Fruit fly (Drosophila melanogaster) whole organism, embryonic: ENCODE measurements around the gene CG46059.

Experiments
- Atf3 ChIP-seq: fragments of 200-800 bp; sonication (Bioruptor generic); optimal IDR thresholded peaks from 3 replicates; lab custom pipeline; 2016; ENCODE audit warnings: missing biosample characterization, missing genetic modification characterization
- Bdp1 ChIP-seq: fragments of 200-800 bp; sonication (Bioruptor generic); optimal IDR thresholded peaks from 3 replicates; lab custom pipeline; 2016; ENCODE audit warnings: missing biosample characterization, missing genetic modification characterization
- Blimp-1 ChIP-seq: fragments of 200-800 bp; sonication (Bioruptor generic); optimal IDR thresholded peaks from 3 replicates; lab custom pipeline; 2018; ENCODE audit warnings: missing biosample characterization, missing genetic modification characterization, mild to moderate bottlenecking, moderate library complexity, missing genetic modification reagents
- CG10462 ChIP-seq: fragments of 200-800 bp; sonication (Bioruptor generic); optimal IDR thresholded peaks from 2 replicates; lab custom pipeline; 2016; ENCODE audit warnings: missing biosample characterization, missing genetic modification characterization
- CG10565 ChIP-seq: fragments of 200-800 bp; sonication (Bioruptor generic); optimal IDR thresholded peaks from 3 replicates; lab custom pipeline; 2016; ENCODE audit warnings: missing biosample characterization, mild to moderate bottlenecking, missing genetic modification characterization
- CG1233 ChIP-seq: fragments of 200-800 bp; sonication (Bioruptor generic); optimal IDR thresholded peaks from 4 replicates; lab custom pipeline; 2018; ENCODE audit warnings: missing biosample characterization, mild to moderate bottlenecking, missing genetic modification characterization
- CG12659 ChIP-seq: fragments of 200-800 bp; sonication (Bioruptor generic); optimal IDR thresholded peaks from 3 replicates; lab custom pipeline; 2017; ENCODE audit warnings: mild to moderate bottlenecking, missing biosample characterization, missing genetic modification reagents, missing genetic modification characterization
- CG14667 ChIP-seq: fragments of 200-800 bp; sonication (Bioruptor generic); IDR thresholded peaks from 2 replicates; pipeline ENCODE4 v1.3.6; 2022; ENCODE audit warnings: missing biosample characterization, missing genetic modification characterization
- CG1603 ChIP-seq: fragments of 200-800 bp; sonication (Bioruptor generic); optimal IDR thresholded peaks from 2 replicates; lab custom pipeline; 2019; ENCODE audit warnings: missing biosample characterization, mild to moderate bottlenecking, missing genetic modification characterization, moderate library complexity
- CG1647 ChIP-seq: fragments of 200-800 bp; sonication (Bioruptor generic); optimal IDR thresholded peaks from 3 replicates; lab custom pipeline; 2016; ENCODE audit warnings: missing biosample characterization, missing genetic modification characterization
- CG1792 ChIP-seq: fragments of 200-800 bp; sonication (Bioruptor generic); optimal IDR thresholded peaks from 2 replicates; lab custom pipeline; 2016; ENCODE audit warnings: missing biosample characterization, missing genetic modification characterization
- CG18011 ChIP-seq: fragments of 200-800 bp; sonication (Bioruptor generic); optimal IDR thresholded peaks from 2 replicates; lab custom pipeline; 2017; ENCODE audit warnings: missing biosample characterization, missing genetic modification characterization, mild to moderate bottlenecking, moderate library complexity, missing genotype
- CG18476 ChIP-seq: fragments of 200-800 bp; sonication (Bioruptor generic); optimal IDR thresholded peaks from 2 replicates; lab custom pipeline; 2016; ENCODE audit warnings: missing biosample characterization, mild to moderate bottlenecking, missing genetic modification characterization
- CG30403 ChIP-seq: fragments of 200-800 bp; sonication (Bioruptor generic); optimal IDR thresholded peaks from 3 replicates; lab custom pipeline; 2016; ENCODE audit warnings: missing biosample characterization, missing genetic modification characterization
- CG31224 ChIP-seq: fragments of 200-800 bp; sonication (Bioruptor generic); IDR thresholded peaks from 2 replicates; pipeline ENCODE4 v1.3.6; 2022; ENCODE audit warnings: missing biosample characterization, missing genetic modification characterization
- CG33557 ChIP-seq: fragments of 200-800 bp; sonication (Bioruptor generic); optimal IDR thresholded peaks from 2 replicates; lab custom pipeline; 2019; ENCODE audit warnings: missing biosample characterization, mild to moderate bottlenecking, missing genetic modification characterization, moderate library complexity
- CG7271 ChIP-seq: fragments of 200-800 bp; sonication (Bioruptor generic); optimal IDR thresholded peaks from 2 replicates; lab custom pipeline; 2018; ENCODE audit warnings: missing biosample characterization, mild to moderate bottlenecking, missing genetic modification characterization, moderate library complexity
- CG7839 ChIP-seq: fragments of 200-800 bp; sonication (Bioruptor generic); optimal IDR thresholded peaks from 3 replicates; lab custom pipeline; 2018; ENCODE audit warnings: missing biosample characterization, mild to moderate bottlenecking, missing genetic modification characterization, moderate library complexity
- CG7963 ChIP-seq: fragments of 200-800 bp; sonication (Bioruptor generic); IDR thresholded peaks from 3 replicates; pipeline ENCODE4 v1.3.6; 2022; ENCODE audit warnings: missing biosample characterization, missing genetic modification characterization; ENCODE audit not compliant: partially characterized antibody
- CG8478 ChIP-seq: fragments of >200 bp; optimal IDR thresholded peaks from 2 replicates; lab custom pipeline; 2018
- CkIIα-i1 ChIP-seq: fragments of 200-800 bp; sonication (Bioruptor generic); IDR thresholded peaks from 2 replicates; pipeline ENCODE4 v1.3.6; 2022; ENCODE audit warnings: missing biosample characterization, missing genetic modification characterization
- Dref ChIP-seq: fragments of 200-800 bp; sonication (Bioruptor generic); IDR thresholded peaks from 2 replicates; pipeline ENCODE4 v1.3.6; 2022; ENCODE audit warnings: missing biosample characterization, missing genetic modification characterization
- Fer1 ChIP-seq: fragments of 200-800 bp; sonication (Bioruptor generic); optimal IDR thresholded peaks from 2 replicates; lab custom pipeline; 2017; ENCODE audit warnings: missing biosample characterization, mild to moderate bottlenecking, missing genetic modification characterization
- HLH4C ChIP-seq: fragments of 200-800 bp; sonication (Bioruptor generic); IDR thresholded peaks from 3 replicates; pipeline ENCODE4 v1.3.6; 2022; ENCODE audit warnings: missing biosample characterization, missing genetic modification characterization; ENCODE audit not compliant: partially characterized antibody
- HLH54F ChIP-seq: fragments of 200-800 bp; sonication (Bioruptor generic); optimal IDR thresholded peaks from 3 replicates; lab custom pipeline; 2016; ENCODE audit warnings: missing biosample characterization, missing genetic modification characterization
- Lhr ChIP-seq: fragments of 200-800 bp; sonication (Bioruptor generic); optimal IDR thresholded peaks from 3 replicates; lab custom pipeline; 2017; ENCODE audit warnings: mild to moderate bottlenecking, missing biosample characterization, missing genetic modification reagents, missing genetic modification characterization
- Mes4 ChIP-seq: fragments of 200-800 bp; sonication (Bioruptor generic); optimal IDR thresholded peaks from 2 replicates; lab custom pipeline; 2016; ENCODE audit warnings: missing biosample characterization, missing genetic modification characterization
- NC2α ChIP-seq: fragments of 200-800 bp; sonication (Bioruptor generic); optimal IDR thresholded peaks from 2 replicates; lab custom pipeline; 2016; ENCODE audit warnings: missing biosample characterization, missing genetic modification characterization
- Nf-YB ChIP-seq: fragments of 200-800 bp; sonication (Bioruptor generic); optimal IDR thresholded peaks from 3 replicates; lab custom pipeline; 2019; ENCODE audit warnings: missing biosample characterization, mild to moderate bottlenecking, missing genetic modification characterization, moderate library complexity
- Optix ChIP-seq: fragments of 200-800 bp; sonication (Bioruptor generic); IDR thresholded peaks from 3 replicates; pipeline ENCODE4 v1.3.6; 2022; ENCODE audit warnings: missing biosample characterization, missing genetic modification characterization
- Xrp1 ChIP-seq: fragments of 200-800 bp; sonication (Bioruptor generic); IDR thresholded peaks from 2 replicates; pipeline ENCODE4 v1.3.6; 2022; ENCODE audit warnings: missing biosample characterization, missing genetic modification characterization
- abd-A ChIP-seq: fragments of 200-800 bp; sonication (Bioruptor generic); optimal IDR thresholded peaks from 3 replicates; lab custom pipeline; 2019; ENCODE audit warnings: missing biosample characterization, mild to moderate bottlenecking, missing genetic modification characterization, moderate library complexity
- ac ChIP-seq: fragments of 200-800 bp; sonication (Bioruptor generic); optimal IDR thresholded peaks from 3 replicates; lab custom pipeline; 2017; ENCODE audit warnings: missing biosample characterization, mild to moderate bottlenecking, missing genetic modification characterization
- aop ChIP-seq: fragments of 200-800 bp; sonication (Bioruptor generic); IDR thresholded peaks from 2 replicates; pipeline ENCODE4 v1.3.6; 2022; ENCODE audit warnings: missing biosample characterization, missing genetic modification characterization
- ap ChIP-seq: fragments of 200-800 bp; sonication (Bioruptor generic); IDR thresholded peaks from 2 replicates; pipeline ENCODE4 v1.3.6; 2022; ENCODE audit warnings: missing biosample characterization, missing genetic modification characterization
- bigmax ChIP-seq: fragments of 200-800 bp; sonication (Bioruptor generic); optimal IDR thresholded peaks from 2 replicates; lab custom pipeline; 2018; ENCODE audit warnings: missing biosample characterization, mild to moderate bottlenecking, missing genetic modification characterization
- caup ChIP-seq: fragments of 200-800 bp; sonication (Bioruptor generic); optimal IDR thresholded peaks from 3 replicates; lab custom pipeline; 2017; ENCODE audit warnings: missing biosample characterization, mild to moderate bottlenecking, missing genetic modification characterization, moderate library complexity; ENCODE audit not compliant: severe bottlenecking
- eyg ChIP-seq: fragments of 200-800 bp; sonication (Bioruptor generic); optimal IDR thresholded peaks from 3 replicates; lab custom pipeline; 2016; ENCODE audit warnings: missing biosample characterization, missing genetic modification characterization
- fd3F ChIP-seq: fragments of 200-800 bp; sonication (Bioruptor generic); optimal IDR thresholded peaks from 2 replicates; lab custom pipeline; 2018; ENCODE audit warnings: missing biosample characterization, mild to moderate bottlenecking, missing genetic modification characterization, moderate library complexity
- fru ChIP-seq: fragments of >200 bp; optimal IDR thresholded peaks from 2 replicates; lab custom pipeline; 2017
- lbe ChIP-seq: fragments of 200-800 bp; sonication (Bioruptor generic); optimal IDR thresholded peaks from 2 replicates; lab custom pipeline; 2016; ENCODE audit warnings: missing biosample characterization, mild to moderate bottlenecking, missing genetic modification characterization
- mam ChIP-seq: fragments of 200-800 bp; sonication (Bioruptor generic); optimal IDR thresholded peaks from 3 replicates; lab custom pipeline; 2016; ENCODE audit warnings: missing biosample characterization, missing genetic modification characterization
- sima ChIP-seq: fragments of 200-800 bp; sonication (Bioruptor generic); optimal IDR thresholded peaks from 2 replicates; lab custom pipeline; 2016; ENCODE audit warnings: missing biosample characterization, missing genetic modification characterization
- sisA ChIP-seq: fragments of 200-800 bp; sonication (Bioruptor generic); IDR thresholded peaks from 2 replicates; pipeline ENCODE4 v1.3.6; 2022; ENCODE audit warnings: missing biosample characterization, missing genetic modification characterization
- slou ChIP-seq: fragments of 200-800 bp; sonication (Bioruptor generic); optimal IDR thresholded peaks from 3 replicates; lab custom pipeline; 2016; ENCODE audit warnings: missing biosample characterization, missing genetic modification characterization
- sna ChIP-seq: fragments of 200-800 bp; sonication (Bioruptor generic); IDR thresholded peaks from 2 replicates; pipeline ENCODE4 v1.3.6; 2022; ENCODE audit warnings: missing biosample characterization, missing genetic modification characterization; ENCODE audit not compliant: partially characterized antibody
- tgo ChIP-seq: fragments of 200-800 bp; sonication (Bioruptor generic); IDR thresholded peaks from 3 replicates; pipeline ENCODE4 v1.3.6; 2022; ENCODE audit warnings: missing biosample characterization, missing genetic modification characterization
- wek ChIP-seq: fragments of 200-800 bp; sonication (Bioruptor generic); optimal IDR thresholded peaks from 3 replicates; lab custom pipeline; 2018; ENCODE audit warnings: missing biosample characterization, mild to moderate bottlenecking, missing genetic modification characterization, moderate library complexity
- yki ChIP-seq: fragments of >200 bp; optimal IDR thresholded peaks from 3 replicates; lab custom pipeline; 2018
- zfh1 ChIP-seq: fragments of 200-800 bp; sonication (Bioruptor generic); IDR thresholded peaks from 3 replicates; pipeline ENCODE4 v1.3.6; 2022; ENCODE audit warnings: missing biosample characterization, missing genetic modification characterization

CG46059 gene

dm6 chr2L:19141435-19142126 lies 42.0 kb downstream of the CG46059 start (continued):
- peak; percentile 32; the same call in 1 of the 2 replicates for TF ChIP-seq CG14667 (GFP tag; lab: Robert Waterston, UW)
- TF ChIP-seq mam (GFP tag; lab: Kevin White, UChicago), result peak; percentile 56
- TF ChIP-seq Dref (GFP tag; lab: Robert Waterston, UW), result no peak
- TF ChIP-seq wek (GFP tag; lab: Kevin White, UChicago), result peak; percentile 31
- TF ChIP-seq Xrp1, result peak; percentile 57; the same call in 1 of the 2 replicates
- no peak for TF ChIP-seq fru (lab: Kevin White, UChicago)
- peak; percentile 75 for TF ChIP-seq Fer1
- no peak for TF ChIP-seq Optix (GFP tag; lab: Robert Waterston, UW)
- TF ChIP-seq eyg (GFP tag; lab: Kevin White, UChicago), result peak; percentile 8
- TF ChIP-seq slou, result peak; percentile 66
- peak; percentile 68 for TF ChIP-seq CG1647 (GFP tag; lab: Kevin White, UChicago)
- TF ChIP-seq abd-A (tag; lab: Kevin White, UChicago), result peak; percentile 54
- peak; percentile 51 for TF ChIP-seq sima (GFP tag; lab: Kevin White, UChicago)
- TF ChIP-seq Mes4 (GFP tag; lab: Kevin White, UChicago), result no peak
- TF ChIP-seq NC2α (GFP tag; lab: Kevin White, UChicago), result peak; percentile 62
- peak; percentile 64 for TF ChIP-seq CG1233 (GFP tag; lab: Kevin White, UChicago)
- peak; percentile 21 for TF ChIP-seq CG1792 (GFP tag; lab: Kevin White, UChicago)
- TF ChIP-seq Lhr (GFP tag; lab: Kevin White, UChicago), result peak; percentile 31
- TF ChIP-seq bigmax (GFP tag; lab: Kevin White, UChicago), result no peak
- TF ChIP-seq CG31224 (GFP tag; lab: Robert Waterston, UW), result peak; percentile 65
- TF ChIP-seq CG7839, result peak; percentile 86
- peak; percentile 8 for TF ChIP-seq CG10462 (GFP tag; lab: Kevin White, UChicago)
- peak; percentile 21; the same call in 1 of the 2 replicates for TF ChIP-seq sisA
- TF ChIP-seq CG12659 (GFP tag; lab: Kevin White, UChicago), result peak; percentile 67
- TF ChIP-seq CG8478 (lab: Kevin White, UChicago), result no peak
- peak; percentile 70 for TF ChIP-seq fd3F (GFP tag; lab: Kevin White, UChicago)
- 0 out of 3 replicates have a peak, but pooled peaks have one; percentile 31 for TF ChIP-seq zfh1 (GFP tag; lab: Robert Waterston, UW)
- peak; percentile 79 for TF ChIP-seq Blimp-1 (GFP tag; lab: Kevin White, UChicago)
- peak; percentile 70 for TF ChIP-seq HLH54F (GFP tag; lab: Kevin White, UChicago)
- peak; percentile 84 for TF ChIP-seq CG30403 (GFP tag; lab: Kevin White, UChicago)
- TF ChIP-seq caup (GFP tag; lab: Kevin White, UChicago), result peak; percentile 58
- TF ChIP-seq CG7963, result no peak
- no peak for TF ChIP-seq yki (lab: Kevin White, UChicago)
- TF ChIP-seq tgo (GFP tag; lab: Robert Waterston, UW), result peak; percentile 38; the same call in 2 of the 3 replicates
- TF ChIP-seq CG18476 (GFP tag; lab: Kevin White, UChicago), result peak; percentile 57
- TF ChIP-seq CG10565 (GFP tag; lab: Kevin White, UChicago), result no peak
- peak; percentile 59 for TF ChIP-seq Nf-YB (GFP tag; lab: Kevin White, UChicago)
- TF ChIP-seq CG1603 (tag; lab: Kevin White, UChicago), result peak; percentile 54
- no peak for TF ChIP-seq sna
- no peak for TF ChIP-seq ap (GFP tag; lab: Robert Waterston, UW)
- no peak for TF ChIP-seq CkIIα-i1 (GFP tag; lab: Robert Waterston, UW)
- no peak for TF ChIP-seq aop (GFP tag; lab: Robert Waterston, UW)
- peak; percentile 72 for TF ChIP-seq CG33557 (GFP tag; lab: Kevin White, UChicago)
- TF ChIP-seq Atf3, result no peak
- TF ChIP-seq lbe, result peak; percentile 34
- no peak for TF ChIP-seq HLH4C (GFP tag; lab: Robert Waterston, UW)
- peak; percentile 45 for TF ChIP-seq Bdp1
- peak; percentile 52 for TF ChIP-seq CG18011
- TF ChIP-seq CG7271 (tag; lab: Kevin White, UChicago), result no peak
- no peak for TF ChIP-seq ac (GFP tag; lab: Kevin White, UChicago)
